Fruit fly (Drosophila melanogaster): ENCODE measurements around the gene CG46459.

CG46459 gene

DNA sequence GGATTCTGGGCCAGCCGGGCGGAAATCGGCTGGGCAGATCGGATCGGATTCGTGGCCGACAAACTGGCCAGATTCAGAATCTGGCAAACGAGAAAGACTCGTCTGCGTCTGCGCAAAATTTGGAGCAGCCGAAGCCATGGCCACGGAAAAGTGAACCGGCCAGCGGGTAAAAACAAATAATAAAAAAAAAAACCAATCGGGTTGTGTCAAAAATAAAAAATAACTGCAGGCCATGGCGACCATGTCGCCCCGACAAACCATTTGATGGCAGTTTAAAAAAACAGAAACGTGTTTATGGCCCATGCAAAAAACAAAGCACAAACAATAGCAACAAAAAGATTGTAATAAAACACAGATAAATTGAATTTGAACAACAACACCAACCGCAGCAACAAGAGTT lies 8.3 kb upstream of the CG46459 start:
- TF ChIP-seq CG15336 (GFP tag; IDR thresholded peaks at IDR 0.05) (peak; percentile 51), CG3032 (tag; optimal IDR thresholded peaks at IDR 0.05) (no peak), CG7368 (GFP tag; optimal IDR thresholded peaks at IDR 0.05) (no peak), CG8119 (GFP tag; IDR thresholded peaks at IDR 0.05) (peak; percentile 43; the same call in 1 of the 3 replicates), eg (GFP tag; IDR thresholded peaks at IDR 0.05) (peak; percentile 63; the same call in 1 of the 3 replicates), pdm3 (GFP tag; optimal IDR thresholded peaks at IDR 0.05) (no peak)

DNA sequence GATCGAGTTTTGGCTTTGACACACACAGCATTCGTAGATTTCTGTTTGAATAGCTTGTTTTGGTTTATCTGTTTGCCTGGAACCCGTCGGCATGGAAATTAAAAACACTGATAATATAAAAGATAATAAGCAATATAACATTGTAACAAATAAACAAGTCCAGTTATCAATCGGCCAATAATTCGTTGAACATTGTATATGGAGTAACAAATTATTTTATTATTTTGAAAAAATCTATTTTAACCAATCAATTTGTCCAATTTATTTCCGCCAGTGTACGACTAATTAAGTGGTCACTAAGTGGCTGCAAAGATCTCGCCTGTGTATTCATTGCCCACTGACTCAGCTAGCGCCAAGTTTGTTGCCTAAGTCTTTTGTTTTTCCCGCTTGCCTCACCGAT lies 7.6 kb upstream of the CG46459 start:
- TF ChIP-seq CG32006 (GFP tag; optimal IDR thresholded peaks at IDR 0.05), result peak; percentile 40
- no peak for TF ChIP-seq Ets21C (GFP tag; optimal IDR thresholded peaks at IDR 0.05)
- TF ChIP-seq dsx (GFP tag; optimal IDR thresholded peaks at IDR 0.05; ENCODE audit: poor library complexity, severe bottlenecking), result no peak
- peak; percentile 50; the same call in 1 of the 3 replicates for TF ChIP-seq CG8119 (GFP tag; IDR thresholded peaks at IDR 0.05)
- TF ChIP-seq CG6276 (GFP tag; optimal IDR thresholded peaks at IDR 0.05), result peak; percentile 40
- peak; percentile 40 for TF ChIP-seq Hr4 (GFP tag; optimal IDR thresholded peaks at IDR 0.05)
- TF ChIP-seq eg (GFP tag; IDR thresholded peaks at IDR 0.05), result peak; percentile 71; the same call in 2 of the 3 replicates
- TF ChIP-seq vri (GFP tag; optimal IDR thresholded peaks at IDR 0.05), result no peak
- TF ChIP-seq CG11294 (GFP tag; IDR thresholded peaks at IDR 0.05), result peak; percentile 36; the same call in 1 of the 2 replicates
- no peak for TF ChIP-seq pdm3 (GFP tag; optimal IDR thresholded peaks at IDR 0.05)
- TF ChIP-seq CG15336 (GFP tag; IDR thresholded peaks at IDR 0.05), result peak; percentile 60
- TF ChIP-seq Eip75B (GFP tag; optimal IDR thresholded peaks at IDR 0.05), result no peak
- TF ChIP-seq CG6163 (GFP tag; IDR thresholded peaks at IDR 0.05), result peak; percentile 45; the same call in 1 of the 3 replicates

DNA sequence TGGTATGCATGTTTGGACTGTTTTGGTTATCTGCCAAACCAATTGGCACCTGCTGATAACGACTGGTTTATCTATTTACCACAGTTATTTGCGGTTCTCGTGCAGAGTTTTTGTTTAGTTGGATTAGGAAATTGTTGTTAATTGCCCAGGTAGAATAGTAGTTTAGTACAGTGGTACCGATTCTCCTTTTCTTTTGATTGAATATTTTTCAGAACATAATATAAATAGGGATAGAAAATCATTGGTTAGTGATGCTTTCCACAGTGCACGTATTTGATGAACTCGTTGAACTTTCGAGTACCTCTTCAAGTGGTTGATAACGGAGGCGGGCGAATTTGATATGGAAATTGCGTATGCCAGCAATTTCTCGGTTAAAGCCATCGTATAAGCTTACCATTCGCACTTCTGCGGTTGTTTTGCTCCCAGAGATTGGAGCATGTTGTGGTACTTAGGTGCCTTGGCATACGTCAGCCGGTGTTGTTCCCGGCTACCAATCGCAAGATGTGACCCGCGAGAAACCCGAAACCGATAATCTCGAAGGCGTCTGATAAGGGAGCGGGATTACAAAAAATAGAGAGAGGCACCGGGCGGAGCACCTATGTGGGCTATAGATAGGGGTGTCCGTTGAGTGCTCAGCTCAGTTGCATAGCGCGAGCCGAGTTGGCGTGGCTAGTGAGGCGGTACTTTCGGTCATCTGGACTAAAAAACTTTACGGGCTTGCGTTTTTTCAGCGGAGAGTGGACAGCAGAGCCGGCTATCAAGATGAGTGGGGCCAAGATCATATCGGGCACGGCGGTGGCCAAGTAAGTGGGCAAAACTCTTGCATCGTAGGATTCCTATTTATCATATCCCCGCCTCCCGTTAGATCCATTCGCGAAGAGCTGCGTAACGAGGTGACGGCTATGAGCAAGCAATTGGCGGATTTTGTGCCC lies 2.8 kb downstream of the CG46459 start:
- TF ChIP-seq CG32006 (GFP tag; optimal IDR thresholded peaks at IDR 0.05) (no peak), Met (GFP tag; optimal IDR thresholded peaks at IDR 0.05) (no peak), acj6 (GFP tag; optimal IDR thresholded peaks at IDR 0.05) (no peak), spab (GFP tag; optimal IDR thresholded peaks at IDR 0.05) (no peak), Ets21C (GFP tag; optimal IDR thresholded peaks at IDR 0.05) (no peak), eg (GFP tag; IDR thresholded peaks at IDR 0.05) (no peak), CG8119 (GFP tag; IDR thresholded peaks at IDR 0.05) (no peak), fkh (GFP tag; optimal IDR thresholded peaks at IDR 0.05) (peak; percentile 87), svp (GFP tag) (peak; percentile 99), CG6808 (GFP tag; optimal IDR thresholded peaks at IDR 0.05) (no peak), lz (GFP tag; optimal IDR thresholded peaks at IDR 0.05) (no peak), Hr39 (GFP tag; optimal IDR thresholded peaks at IDR 0.05) (no peak), CG4318 (GFP tag; optimal IDR thresholded peaks at IDR 0.05) (no peak), Eip78C (GFP tag) (no peak)

DNA sequence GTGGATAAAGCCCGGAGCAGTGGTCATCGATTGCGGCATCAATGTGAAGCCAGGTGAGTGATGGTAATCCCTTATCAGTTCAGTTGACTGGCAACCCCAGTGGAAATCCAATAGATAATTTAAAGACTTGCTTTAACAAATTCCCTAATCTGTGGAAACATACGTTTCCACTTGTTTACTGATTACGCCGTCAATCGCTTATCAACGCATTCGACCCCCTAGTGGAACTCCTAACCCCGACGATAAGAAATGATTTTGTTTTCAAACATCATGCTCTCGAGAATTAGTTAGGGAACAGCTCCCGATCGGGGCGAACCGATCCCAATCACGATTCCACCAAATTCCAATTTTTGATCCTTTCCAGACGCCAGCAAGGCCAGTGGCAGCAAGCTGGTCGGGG lies 4.2 kb downstream of the CG46459 start:
- TF ChIP-seq CG6163 (GFP tag; IDR thresholded peaks at IDR 0.05) (no peak), CG15336 (GFP tag; IDR thresholded peaks at IDR 0.05) (no peak), eg (GFP tag; IDR thresholded peaks at IDR 0.05) (no peak), svp (GFP tag) (peak; percentile 91), CG10669 (GFP tag; optimal IDR thresholded peaks at IDR 0.05) (no peak)

DNA sequence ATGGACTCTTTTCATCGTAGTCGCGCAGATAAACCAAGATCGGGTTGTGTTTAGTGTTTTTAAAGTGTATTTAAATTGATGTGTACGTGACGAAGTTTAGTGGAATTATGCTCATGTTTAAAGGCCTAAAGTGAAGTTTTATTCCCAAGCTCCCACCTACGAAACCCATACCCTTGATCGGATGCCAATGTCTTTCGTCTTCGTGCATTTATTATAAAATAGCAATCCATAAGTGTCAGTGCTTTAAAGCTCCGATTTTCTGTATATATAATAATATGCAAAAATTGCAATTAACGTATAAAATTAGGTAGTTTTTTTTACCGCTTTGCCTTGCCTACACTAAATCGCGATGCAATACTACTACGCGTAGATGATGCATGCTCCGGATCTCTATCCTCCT lies 8.5 kb downstream of the CG46459 start, which contains the start of gene CG31391:
Gene CG31391 (minus strand): TSS at position 101 of the 400 bp plus-strand sequence.
- TF ChIP-seq CG15336 (GFP tag; IDR thresholded peaks at IDR 0.05) (no peak), svp (GFP tag) (peak; percentile 8), CG9139 (GFP tag; optimal IDR thresholded peaks at IDR 0.05) (no peak), CG8632 (GFP tag; optimal IDR thresholded peaks at IDR 0.05) (no peak), CG6276 (GFP tag; optimal IDR thresholded peaks at IDR 0.05) (no peak), fd85E (GFP tag; optimal IDR thresholded peaks at IDR 0.05) (no peak), CG16779 (tag; optimal IDR thresholded peaks at IDR 0.05) (no peak), net (GFP tag; optimal IDR thresholded peaks at IDR 0.05) (no peak)

Measured in whole organism, prepupa.